Worm (Caenorhabditis elegans) whole organism, late embryonic: ENCODE measurements around the gene lin-24.

ENCODE experiments used
- C08G9.2 ChIP-seq: sonication (generic microtip); optimal IDR thresholded peaks from 2 replicates; lab custom pipeline; 2016; ENCODE audit warnings: mild to moderate bottlenecking, missing genetic modification characterization, moderate library complexity, missing compliant biosample characterization
- C38D4.7 ChIP-seq: fragments of 200-800 bp; sonication (Bioruptor generic); optimal IDR thresholded peaks from 2 replicates; lab custom pipeline; 2018; ENCODE audit warnings: mild to moderate bottlenecking, missing genetic modification characterization, moderate library complexity, missing compliant biosample characterization
- ceh-9 ChIP-seq: sonication (generic microtip); optimal IDR thresholded peaks from 2 replicates; lab custom pipeline; 2016; ENCODE audit warnings: mild to moderate bottlenecking, missing genetic modification characterization, inconsistent platforms, missing compliant biosample characterization

- TF ChIP-seq C38D4.7 (GFP tag; lab: Kevin White, UChicago) (no peak), ceh-9 (no peak), C08G9.2 (tag; lab: Kevin White, UChicago) (no peak)
Observed at ce11 chrIV:12167944-12168343, 38.6 kb downstream of the lin-24 start, which contains the start of gene F20B10.3.
